Worm (Caenorhabditis elegans) whole organism, young adult: ENCODE measurements around the gene str-182.

Source experiments
- B0035.1 ChIP-seq: sonication (generic microtip); optimal IDR thresholded peaks from 2 replicates; lab custom pipeline; 2016; ENCODE audit warnings: missing genetic modification characterization, mild to moderate bottlenecking, missing compliant biosample characterization, missing genotype, missing genetic modification reagents
- B0261.1 ChIP-seq: sonication (generic microtip); optimal IDR thresholded peaks from 2 replicates; lab custom pipeline; 2016; ENCODE audit warnings: mild to moderate bottlenecking, missing genetic modification characterization, moderate library complexity, missing compliant biosample characterization
- C17E4.6 ChIP-seq: fragments of 200-800 bp; sonication (Bioruptor generic); IDR thresholded peaks from 2 replicates; pipeline ENCODE4 v1.3.6; 2022; ENCODE audit warnings: missing genetic modification reagents, missing genetic modification characterization, missing compliant biosample characterization
- D2030.7 ChIP-seq: fragments of 200-800 bp; sonication (Bioruptor generic); IDR thresholded peaks from 2 replicates; pipeline ENCODE4 v1.3.6; 2022; ENCODE audit warnings: missing genetic modification reagents, missing genetic modification characterization, missing compliant biosample characterization
- F22D6.2 ChIP-seq: sonication (generic microtip); optimal IDR thresholded peaks from 2 replicates; lab custom pipeline; 2016; ENCODE audit warnings: mild to moderate bottlenecking, missing genetic modification characterization, missing compliant biosample characterization
- F23B12.7 ChIP-seq: sonication (generic microtip); optimal IDR thresholded peaks from 2 replicates; lab custom pipeline; 2017; ENCODE audit warnings: missing genetic modification characterization, mild to moderate bottlenecking, missing compliant biosample characterization, antibody characterized with exemption, moderate library complexity; ENCODE audit not compliant: insufficient read depth
- F33H1.4 ChIP-seq: fragments of 200-800 bp; sonication (Bioruptor generic); IDR thresholded peaks from 2 replicates; pipeline ENCODE4 v1.3.6; 2022; ENCODE audit warnings: missing genetic modification reagents, missing genetic modification characterization, missing compliant biosample characterization
- F39B2.1 ChIP-seq: fragments of 200-800 bp; sonication (Bioruptor generic); IDR thresholded peaks from 2 replicates; pipeline ENCODE4 v1.3.6; 2022; ENCODE audit warnings: missing genetic modification reagents, missing genetic modification characterization, missing compliant biosample characterization
- F55B11.4 ChIP-seq: sonication (generic microtip); optimal IDR thresholded peaks from 2 replicates; lab custom pipeline; 2016; ENCODE audit warnings: missing compliant biosample characterization, missing genetic modification characterization, borderline replicate concordance; ENCODE audit not compliant: insufficient read depth
- F57A8.1 ChIP-seq: fragments of 200-800 bp; sonication (Bioruptor generic); optimal IDR thresholded peaks from 2 replicates; lab custom pipeline; 2018; ENCODE audit warnings: mild to moderate bottlenecking, missing genetic modification characterization, moderate library complexity, missing compliant biosample characterization
- K11D2.4 ChIP-seq: fragments of 200-800 bp; sonication (Bioruptor generic); IDR thresholded peaks from 2 replicates; pipeline ENCODE4 v1.3.6; 2022; ENCODE audit warnings: missing genetic modification reagents, missing genetic modification characterization, missing compliant biosample characterization
- K12H6.12 ChIP-seq: fragments of 200-800 bp; sonication (Bioruptor generic); optimal IDR thresholded peaks from 2 replicates; lab custom pipeline; 2018; ENCODE audit warnings: mild to moderate bottlenecking, missing genetic modification characterization, missing compliant biosample characterization
- Y67H2A.10 ChIP-seq: fragments of 200-800 bp; sonication (Bioruptor generic); conservative IDR thresholded peaks from 2 replicates; pipeline ENCODE4 v1.3.6; 2022; ENCODE audit warnings: missing genetic modification reagents, missing genetic modification characterization, missing compliant biosample characterization
- ama-1 ChIP-seq, 3 experiments: fragments of 150-350 bp in 1 of 3; sonication (generic microtip) in 2 of 3; optimal IDR thresholded peaks; 2 replicates each; lab custom pipeline; 2014 to 2018; ENCODE audit warnings: missing biosample characterization in 2 of 3, missing genetic modification characterization in 2 of 3, missing genetic modification reagents in 2 of 3
- athp-1 ChIP-seq: sonication (generic microtip); optimal IDR thresholded peaks from 2 replicates; lab custom pipeline; 2017; ENCODE audit warnings: mild to moderate bottlenecking, missing genetic modification characterization, missing compliant biosample characterization
- bed-1 ChIP-seq: fragments of 200-800 bp; sonication (Bioruptor generic); IDR thresholded peaks from 2 replicates; pipeline ENCODE4 v1.3.6; 2022; ENCODE audit warnings: missing genetic modification reagents, missing genetic modification characterization, missing compliant biosample characterization
- bed-2 ChIP-seq: fragments of 200-800 bp; sonication (Bioruptor generic); IDR thresholded peaks from 2 replicates; pipeline ENCODE4 v1.3.6; 2022; ENCODE audit warnings: missing genetic modification reagents, missing genetic modification characterization, missing compliant biosample characterization
- cebp-1 ChIP-seq, 2 experiments: fragments of 200-800 bp in 1 of 2; sonication (Bioruptor generic) in 1 of 2; sonication (generic microtip) in 1 of 2; IDR thresholded peaks in 1 of 2; optimal IDR thresholded peaks in 1 of 2; 2 replicates each; pipeline versions ENCODE4 v1.3.6 to Lab custom; 2017 to 2022; ENCODE audit warnings: missing compliant biosample characterization in 2 of 2, missing genetic modification characterization in 2 of 2, mild to moderate bottlenecking in 1 of 2, missing genetic modification reagents in 1 of 2, moderate library complexity in 1 of 2
- cebp-2 ChIP-seq: fragments of 200-800 bp; sonication (Bioruptor generic); IDR thresholded peaks from 2 replicates; pipeline ENCODE4 v1.3.6; 2022; ENCODE audit warnings: missing genetic modification characterization, missing compliant biosample characterization
- ceh-58 ChIP-seq: fragments of 200-800 bp; sonication (Bioruptor generic); IDR thresholded peaks from 2 replicates; pipeline ENCODE4 v1.3.6; 2022; ENCODE audit warnings: missing genetic modification characterization, missing compliant biosample characterization
- ceh-91 ChIP-seq: fragments of 200-800 bp; sonication (Bioruptor generic); IDR thresholded peaks from 2 replicates; pipeline ENCODE4 v1.3.6; 2022; ENCODE audit warnings: missing genetic modification reagents, missing genetic modification characterization, missing compliant biosample characterization
- die-1 ChIP-seq: sonication (generic microtip); optimal IDR thresholded peaks from 2 replicates; lab custom pipeline; 2016; ENCODE audit warnings: missing genotype, mild to moderate bottlenecking, missing genetic modification characterization, missing compliant biosample characterization
- dpl-1 ChIP-seq: fragments of 150-350 bp; optimal IDR thresholded peaks from 2 replicates; lab custom pipeline; 2014; ENCODE audit warnings: missing biosample characterization, missing genetic modification reagents, missing genetic modification characterization
- egl-18 ChIP-seq: fragments of 200-800 bp; sonication (Bioruptor generic); IDR thresholded peaks from 2 replicates; pipeline ENCODE4 v1.3.6; 2022; ENCODE audit warnings: missing genetic modification reagents, missing genetic modification characterization, missing compliant biosample characterization
- egrh-3 ChIP-seq: fragments of 200-800 bp; sonication (Bioruptor generic); IDR thresholded peaks from 2 replicates; pipeline ENCODE4 v1.3.6; 2022; ENCODE audit warnings: missing genetic modification reagents, missing genetic modification characterization, missing compliant biosample characterization
- ets-4 ChIP-seq: fragments of 200-800 bp; sonication (Bioruptor generic); optimal IDR thresholded peaks from 2 replicates; lab custom pipeline; 2018; ENCODE audit warnings: mild to moderate bottlenecking, missing genetic modification characterization, missing compliant biosample characterization
- hrde-1 ChIP-seq: sonication (generic microtip); optimal IDR thresholded peaks from 2 replicates; lab custom pipeline; 2016; ENCODE audit warnings: missing genetic modification characterization, mild to moderate bottlenecking, missing compliant biosample characterization, moderate library complexity, missing genotype, missing genetic modification reagents, borderline replicate concordance
- lag-1 ChIP-seq: fragments of 200-800 bp; sonication (Bioruptor generic); IDR thresholded peaks from 2 replicates; pipeline ENCODE4 v1.3.6; 2022; ENCODE audit warnings: missing genetic modification reagents, missing genetic modification characterization, missing compliant biosample characterization
- let-526 ChIP-seq: fragments of 200-800 bp; sonication (Bioruptor generic); IDR thresholded peaks from 2 replicates; pipeline ENCODE4 v1.3.6; 2022; ENCODE audit warnings: missing genetic modification reagents, missing genetic modification characterization, missing compliant biosample characterization
- let-607 ChIP-seq, 2 experiments: fragments of 200-800 bp in 1 of 2; sonication (Bioruptor generic) in 1 of 2; sonication (generic microtip) in 1 of 2; optimal IDR thresholded peaks; 2 replicates each; lab custom pipeline; 2016 to 2018; ENCODE audit warnings: mild to moderate bottlenecking in 2 of 2, missing compliant biosample characterization in 2 of 2, missing genetic modification characterization in 2 of 2, moderate library complexity in 2 of 2, missing genotype in 1 of 2
- lin-26 ChIP-seq: fragments of 200-800 bp; sonication (Bioruptor generic); IDR thresholded peaks from 2 replicates; pipeline ENCODE4 v1.3.6; 2022; ENCODE audit warnings: missing genetic modification reagents, missing genetic modification characterization, missing compliant biosample characterization
- lin-35 ChIP-seq, 3 experiments: fragments of 150-350 bp in 2 of 3; sonication (generic microtip) in 1 of 3; optimal IDR thresholded peaks; 2 replicates each; lab custom pipeline; 2014 to 2018; ENCODE audit warnings: missing biosample characterization in 3 of 3, missing genetic modification characterization in 3 of 3, missing genetic modification reagents in 3 of 3
- lin-54 ChIP-seq: fragments of 200-800 bp; sonication (Bioruptor generic); optimal IDR thresholded peaks from 2 replicates; lab custom pipeline; 2018; ENCODE audit warnings: mild to moderate bottlenecking, missing genetic modification characterization, missing compliant biosample characterization
- madf-6 ChIP-seq: fragments of 200-800 bp; sonication (Bioruptor generic); IDR thresholded peaks from 2 replicates; pipeline ENCODE4 v1.3.6; 2022; ENCODE audit warnings: missing genetic modification reagents, missing genetic modification characterization, missing compliant biosample characterization
- madf-8 ChIP-seq: fragments of 200-800 bp; sonication (Bioruptor generic); conservative IDR thresholded peaks from 2 replicates; pipeline ENCODE4 v1.3.6; 2022; ENCODE audit warnings: missing genetic modification reagents, missing genetic modification characterization, missing compliant biosample characterization
- nhr-179 ChIP-seq: sonication (generic microtip); optimal IDR thresholded peaks from 2 replicates; lab custom pipeline; 2016; ENCODE audit warnings: mild to moderate bottlenecking, missing genetic modification characterization, missing compliant biosample characterization
- pbrm-1 ChIP-seq: fragments of 200-800 bp; sonication (Bioruptor generic); IDR thresholded peaks from 2 replicates; pipeline ENCODE4 v1.3.6; 2022; ENCODE audit warnings: missing genetic modification reagents, missing genetic modification characterization, missing compliant biosample characterization
- rpc-1 ChIP-seq, 2 experiments: fragments of 150-350 bp in 1 of 2; sonication (generic microtip) in 1 of 2; optimal IDR thresholded peaks; 2 replicates each; lab custom pipeline; 2014 to 2018; ENCODE audit warnings: missing biosample characterization in 1 of 2, missing genetic modification characterization in 1 of 2, missing genetic modification reagents in 1 of 2, missing genotype in 1 of 2
- snpc-1.1 ChIP-seq: sonication (generic microtip); optimal IDR thresholded peaks from 2 replicates; lab custom pipeline; 2017; ENCODE audit warnings: missing genetic modification characterization, mild to moderate bottlenecking, missing compliant biosample characterization, antibody characterized with exemption, moderate library complexity, missing genotype, missing genetic modification reagents; ENCODE audit not compliant: insufficient read depth
- snpc-1.3 ChIP-seq: sonication (generic microtip); optimal IDR thresholded peaks from 2 replicates; lab custom pipeline; 2017; ENCODE audit warnings: missing genetic modification characterization, mild to moderate bottlenecking, missing compliant biosample characterization, antibody characterized with exemption, moderate library complexity, missing genotype, missing genetic modification reagents; ENCODE audit not compliant: insufficient read depth
- somi-1 ChIP-seq: fragments of 200-800 bp; sonication (Bioruptor generic); optimal IDR thresholded peaks from 2 replicates; lab custom pipeline; 2018; ENCODE audit warnings: mild to moderate bottlenecking, missing genetic modification characterization, missing compliant biosample characterization
- unc-62 ChIP-seq: fragments of 150-350 bp; optimal IDR thresholded peaks from 2 replicates; lab custom pipeline; 2014; ENCODE audit warnings: missing biosample characterization, missing genetic modification reagents, missing genetic modification characterization
- zfh-2 ChIP-seq: fragments of 200-800 bp; sonication (Bioruptor generic); conservative IDR thresholded peaks from 2 replicates; pipeline ENCODE4 v1.3.6; 2022; ENCODE audit warnings: missing genetic modification reagents, missing genetic modification characterization, missing compliant biosample characterization
- zim-3 ChIP-seq: sonication (generic microtip); optimal IDR thresholded peaks from 2 replicates; lab custom pipeline; 2017; ENCODE audit warnings: mild to moderate bottlenecking, missing genetic modification characterization, moderate library complexity, missing compliant biosample characterization
- ztf-22 ChIP-seq: fragments of 200-800 bp; sonication (Bioruptor generic); optimal IDR thresholded peaks from 2 replicates; lab custom pipeline; 2018; ENCODE audit warnings: mild to moderate bottlenecking, missing genetic modification characterization, moderate library complexity, missing compliant biosample characterization
- ztf-6 ChIP-seq: fragments of 200-800 bp; sonication (Bioruptor generic); IDR thresholded peaks from 2 replicates; pipeline ENCODE4 v1.3.6; 2022; ENCODE audit warnings: missing genetic modification reagents, missing genetic modification characterization, missing compliant biosample characterization

The str-182 gene

ce11 chrV:10246443-10246885 is 13.2 kb upstream of the str-182 start (continued):
- TF ChIP-seq B0261.1 (tag; lab: Kevin White, UChicago) (no peak), zim-3 (tag; lab: Kevin White, UChicago) (no peak), F22D6.2 (tag; lab: Kevin White, UChicago) (no peak), lin-26 (GFP tag; lab: Robert Waterston, UW) (no peak), egrh-3 (GFP tag; lab: Robert Waterston, UW) (no peak), ceh-91 (GFP tag; lab: Robert Waterston, UW) (peak; percentile 46), hrde-1 (tag; lab: Kevin White, UChicago) (no peak), F39B2.1 (GFP tag; lab: Robert Waterston, UW) (no peak), B0035.1 (no peak), pbrm-1 (GFP tag; lab: Robert Waterston, UW) (no peak), ceh-58 (GFP tag; lab: Robert Waterston, UW) (no peak), madf-6 (GFP tag; lab: Robert Waterston, UW) (peak; percentile 50), madf-8 (GFP tag; lab: Robert Waterston, UW) (0 out of 2 replicates have a peak, but pooled peaks have one; percentile 23), F55B11.4 (no peak), ama-1 (optimal IDR thresholded peaks at IDR 0.05; lab: Kevin White, UChicago) (no peak), ama-1 (GFP tag; optimal IDR thresholded peaks at IDR 0.05; lab: Kevin White, UChicago) (no peak), ztf-6 (GFP tag; lab: Robert Waterston, UW) (no peak), nhr-179 (tag; lab: Kevin White, UChicago) (no peak), egl-18 (no peak), let-526 (no peak), rpc-1 (optimal IDR thresholded peaks at IDR 0.05; lab: Kevin White, UChicago) (no peak), rpc-1 (tag; optimal IDR thresholded peaks at IDR 0.05; lab: Kevin White, UChicago) (no peak), snpc-1.1 (tag; lab: Kevin White, UChicago) (no peak), unc-62 (GFP tag; lab: Kevin White, UChicago) (no peak), bed-2 (GFP tag; lab: Robert Waterston, UW) (no peak), athp-1 (tag; lab: Kevin White, UChicago) (no peak), cebp-1 (GFP tag; IDR thresholded peaks at IDR 0.05; lab: Robert Waterston, UW) (no peak), cebp-1 (tag; optimal IDR thresholded peaks at IDR 0.05; lab: Kevin White, UChicago) (peak; percentile 28), Y67H2A.10 (GFP tag; lab: Robert Waterston, UW) (no peak), dpl-1 (peak; percentile 19), lin-54 (GFP tag; lab: Kevin White, UChicago) (peak; percentile 59), F33H1.4 (GFP tag; lab: Robert Waterston, UW) (no peak), C17E4.6 (GFP tag; lab: Robert Waterston, UW) (no peak), K12H6.12 (tag; lab: Kevin White, UChicago) (peak; percentile 74), somi-1 (GFP tag; lab: Kevin White, UChicago) (peak; percentile 45), lin-35 (GFP tag; optimal IDR thresholded peaks at IDR 0.05; lab: Kevin White, UChicago) (peak in 1 of 3 experiments; percentile 54), bed-1 (GFP tag; lab: Robert Waterston, UW) (no peak), cebp-2 (GFP tag; lab: Robert Waterston, UW) (no peak), let-607 (tag; optimal IDR thresholded peaks at IDR 0.05; lab: Kevin White, UChicago) (no peak), F23B12.7 (no peak), D2030.7 (peak; percentile 37; the same call in 1 of the 2 replicates), snpc-1.3 (tag; lab: Kevin White, UChicago) (no peak), die-1 (tag; lab: Kevin White, UChicago) (no peak), zfh-2 (GFP tag; lab: Robert Waterston, UW) (no peak), ets-4 (no peak), K11D2.4 (GFP tag; lab: Robert Waterston, UW) (0 out of 2 replicates have a peak, but pooled peaks have one; percentile 52), ztf-22 (no peak), F57A8.1 (GFP tag; lab: Kevin White, UChicago) (no peak), lag-1 (no peak)
